Fruit fly (Drosophila melanogaster) whole organism, embryonic: ENCODE data around the gene Pif1.

ENCODE experiments used
- ATbp ChIP-seq: fragments of 200-800 bp; sonication (Bioruptor generic); optimal IDR thresholded peaks from 2 replicates; lab custom pipeline; 2017; ENCODE audit warnings: missing biosample characterization, mild to moderate bottlenecking, missing genetic modification characterization, missing genetic modification reagents
- CG13424 ChIP-seq: fragments of 200-800 bp; sonication (Bioruptor generic); optimal IDR thresholded peaks from 2 replicates; lab custom pipeline; 2019; ENCODE audit warnings: missing biosample characterization, mild to moderate bottlenecking, missing genetic modification characterization, moderate library complexity
- CG1832 ChIP-seq: fragments of 200-800 bp; sonication (Bioruptor generic); optimal IDR thresholded peaks from 2 replicates; lab custom pipeline; 2017; ENCODE audit warnings: missing biosample characterization, mild to moderate bottlenecking, missing genetic modification characterization, inconsistent platforms
- CG34376 ChIP-seq: fragments of 200-800 bp; sonication (Bioruptor generic); optimal IDR thresholded peaks from 2 replicates; lab custom pipeline; 2018; ENCODE audit warnings: missing biosample characterization, mild to moderate bottlenecking, missing genetic modification characterization
- CG7271 ChIP-seq: fragments of 200-800 bp; sonication (Bioruptor generic); optimal IDR thresholded peaks from 2 replicates; lab custom pipeline; 2018; ENCODE audit warnings: missing biosample characterization, mild to moderate bottlenecking, missing genetic modification characterization, moderate library complexity
- CG7963 ChIP-seq: fragments of 200-800 bp; sonication (Bioruptor generic); IDR thresholded peaks from 3 replicates; pipeline ENCODE4 v1.3.6; 2022; ENCODE audit warnings: missing biosample characterization, missing genetic modification characterization; ENCODE audit not compliant: partially characterized antibody
- Eip74EF ChIP-seq, 2 experiments: fragments of 200-800 bp in 1 of 2; fragments of >200 bp in 1 of 2; sonication (Bioruptor generic) in 1 of 2; optimal IDR thresholded peaks; 2 replicates each; lab custom pipeline; 2017 to 2019; ENCODE audit warnings: missing biosample characterization in 2 of 2, missing genetic modification characterization in 2 of 2, mild to moderate bottlenecking in 1 of 2, moderate library complexity in 1 of 2
- HLH3B ChIP-seq: fragments of 200-800 bp; sonication (Bioruptor generic); IDR thresholded peaks from 2 replicates; pipeline ENCODE4 v1.3.6; 2022; ENCODE audit warnings: missing biosample characterization, missing genetic modification characterization
- HLHmδ ChIP-seq: fragments of 200-800 bp; sonication (Bioruptor generic); optimal IDR thresholded peaks from 2 replicates; lab custom pipeline; 2018; ENCODE audit warnings: missing biosample characterization, mild to moderate bottlenecking, missing genetic modification characterization, moderate library complexity
- Hsf ChIP-seq: fragments of 200-800 bp; sonication (Bioruptor generic); optimal IDR thresholded peaks from 3 replicates; lab custom pipeline; 2016; ENCODE audit warnings: missing biosample characterization, missing genetic modification characterization
- Jarid2 ChIP-seq: fragments of 200-800 bp; sonication (Bioruptor generic); optimal IDR thresholded peaks from 3 replicates; lab custom pipeline; 2017; ENCODE audit warnings: mild to moderate bottlenecking, missing biosample characterization, missing genetic modification reagents, missing genetic modification characterization
- dpn ChIP-seq, 2 experiments: fragments of 200-800 bp; sonication (Bioruptor generic); optimal IDR thresholded peaks; 3 replicates each; lab custom pipeline; 2016; ENCODE audit warnings: missing biosample characterization in 2 of 2, missing genetic modification characterization in 2 of 2
- odd ChIP-seq: fragments of 200-800 bp; sonication (Bioruptor generic); optimal IDR thresholded peaks from 2 replicates; lab custom pipeline; 2017; ENCODE audit warnings: missing biosample characterization, mild to moderate bottlenecking, missing genetic modification characterization
- sd ChIP-seq: fragments of 200-800 bp; sonication (Bioruptor generic); optimal IDR thresholded peaks from 3 replicates; lab custom pipeline; 2018; ENCODE audit warnings: missing biosample characterization, mild to moderate bottlenecking, missing genetic modification characterization, moderate library complexity

dm6 chr2L:3457007-3457406, 12.8 kb downstream of the Pif1 start, which contains the start of the genes Cog3 and Sec5:
- TF ChIP-seq HLH3B (GFP tag; lab: Robert Waterston, UW) (no peak; the same call in 1 of the 2 replicates), dpn (GFP tag; optimal IDR thresholded peaks at IDR 0.05; lab: Kevin White, UChicago) (peak; percentile 45 to 52), odd (no peak), Jarid2 (GFP tag; lab: Kevin White, UChicago) (no peak), ATbp (GFP tag; lab: Kevin White, UChicago) (no peak), CG1832 (GFP tag; lab: Kevin White, UChicago) (no peak), Eip74EF (GFP tag; optimal IDR thresholded peaks at IDR 0.05; lab: Kevin White, UChicago) (no peak), HLHmδ (no peak), CG13424 (tag; lab: Kevin White, UChicago) (peak; percentile 74), CG34376 (GFP tag; lab: Kevin White, UChicago) (peak; percentile 65), sd (no peak), Hsf (GFP tag; lab: Kevin White, UChicago) (peak; percentile 19), CG7963 (no peak), CG7271 (tag; lab: Kevin White, UChicago) (no peak)
